Fruit fly (Drosophila melanogaster) whole organism, embryonic: ENCODE data around the gene PolE2.
A peak's percentile ranks its signal among the peaks of the same experiment; 100 is the strongest.

Experiments
- Atf-2 ChIP-seq: fragments of 200-800 bp; sonication (Bioruptor generic); optimal IDR thresholded peaks from 2 replicates; lab custom pipeline; 2016; ENCODE audit warnings: missing biosample characterization, missing genetic modification characterization
- B-H1 ChIP-seq: fragments of 200-800 bp; sonication (Bioruptor generic); IDR thresholded peaks from 3 replicates; pipeline ENCODE4 v1.3.6; 2022; ENCODE audit warnings: missing biosample characterization, missing genetic modification characterization
- BEAF-32 ChIP-seq: fragments of 200-800 bp; sonication (Bioruptor generic); optimal IDR thresholded peaks from 3 replicates; lab custom pipeline; 2017; ENCODE audit warnings: missing biosample characterization, missing genetic modification characterization, mild to moderate bottlenecking, moderate library complexity, missing genetic modification reagents
- Bdp1 ChIP-seq: fragments of 200-800 bp; sonication (Bioruptor generic); optimal IDR thresholded peaks from 3 replicates; lab custom pipeline; 2016; ENCODE audit warnings: missing biosample characterization, missing genetic modification characterization
- CG10979 ChIP-seq: fragments of 200-800 bp; sonication (Bioruptor generic); optimal IDR thresholded peaks from 2 replicates; lab custom pipeline; 2018; ENCODE audit warnings: missing biosample characterization, mild to moderate bottlenecking, missing genetic modification characterization, moderate library complexity
- CG11093 ChIP-seq: fragments of 200-800 bp; sonication (Bioruptor generic); IDR thresholded peaks from 3 replicates; pipeline ENCODE4 v1.3.6; 2022; ENCODE audit warnings: missing biosample characterization, missing genetic modification characterization
- CG12219 ChIP-seq: fragments of 200-800 bp; sonication (Bioruptor generic); optimal IDR thresholded peaks from 3 replicates; lab custom pipeline; 2018; ENCODE audit warnings: missing biosample characterization, mild to moderate bottlenecking, missing genetic modification characterization
- CG13775 ChIP-seq: fragments of 200-800 bp; sonication (Bioruptor generic); optimal IDR thresholded peaks from 3 replicates; lab custom pipeline; 2017; ENCODE audit warnings: missing biosample characterization, mild to moderate bottlenecking, missing genetic modification characterization
- CG14965 ChIP-seq: fragments of 200-800 bp; sonication (Bioruptor generic); optimal IDR thresholded peaks from 2 replicates; lab custom pipeline; 2016; ENCODE audit warnings: missing biosample characterization, missing genetic modification characterization, borderline replicate concordance
- CG17359 ChIP-seq: fragments of 200-800 bp; sonication (Bioruptor generic); optimal IDR thresholded peaks from 3 replicates; lab custom pipeline; 2018; ENCODE audit warnings: missing biosample characterization, mild to moderate bottlenecking, missing genetic modification characterization, moderate library complexity
- CG4424 ChIP-seq: fragments of 200-800 bp; sonication (Bioruptor generic); optimal IDR thresholded peaks from 3 replicates; lab custom pipeline; 2016; ENCODE audit warnings: missing biosample characterization, missing genetic modification characterization
- CG8089 ChIP-seq: fragments of 200-800 bp; sonication (Bioruptor generic); optimal IDR thresholded peaks from 3 replicates; lab custom pipeline; 2016; ENCODE audit warnings: missing biosample characterization, missing genetic modification characterization
- CG8290 ChIP-seq, 3 experiments: fragments of 200-800 bp; sonication (Bioruptor generic); optimal IDR thresholded peaks; 2 replicates each; lab custom pipeline; 2016 to 2019; ENCODE audit warnings: missing biosample characterization in 3 of 3, missing genetic modification characterization in 3 of 3, mild to moderate bottlenecking in 2 of 3, moderate library complexity in 1 of 3
- E2f1 ChIP-seq: fragments of 200-800 bp; sonication (Bioruptor generic); IDR thresholded peaks from 2 replicates; pipeline ENCODE4 v1.3.6; 2022; ENCODE audit warnings: missing biosample characterization, missing genetic modification characterization
- Ets65A ChIP-seq: fragments of 200-800 bp; sonication (Bioruptor generic); peaks from one replicate; lab custom pipeline; 2016; ENCODE audit warnings: missing biosample characterization, missing genetic modification characterization
- Gsc ChIP-seq: fragments of 200-800 bp; sonication (Bioruptor generic); IDR thresholded peaks from 2 replicates; pipeline ENCODE4 v1.3.6; 2022; ENCODE audit warnings: missing biosample characterization, missing genetic modification characterization
- Hand ChIP-seq: fragments of 200-800 bp; sonication (Bioruptor generic); optimal IDR thresholded peaks from 2 replicates; lab custom pipeline; 2017; ENCODE audit warnings: mild to moderate bottlenecking, missing biosample characterization, missing genetic modification reagents, missing genetic modification characterization
- Nf-YC ChIP-seq: fragments of 200-800 bp; optimal IDR thresholded peaks from 3 replicates; lab custom pipeline; 2019; ENCODE audit warnings: missing biosample characterization, mild to moderate bottlenecking, missing genetic modification characterization, moderate library complexity
- PHDP ChIP-seq: fragments of 200-800 bp; sonication (Bioruptor generic); optimal IDR thresholded peaks from 3 replicates; lab custom pipeline; 2018; ENCODE audit warnings: missing biosample characterization, mild to moderate bottlenecking, missing genetic modification characterization, moderate library complexity
- Scr ChIP-seq: fragments of 200-800 bp; sonication (Bioruptor generic); IDR thresholded peaks from 2 replicates; pipeline ENCODE4 v1.3.6; 2022; ENCODE audit warnings: missing biosample characterization, missing genetic modification characterization; ENCODE audit not compliant: partially characterized antibody
- Sin3A ChIP-seq: fragments of >200 bp; optimal IDR thresholded peaks from 2 replicates; lab custom pipeline; 2018
- Sox102F ChIP-seq: fragments of 200-800 bp; sonication (Bioruptor generic); optimal IDR thresholded peaks from 2 replicates; lab custom pipeline; 2018; ENCODE audit warnings: missing biosample characterization, mild to moderate bottlenecking, missing genetic modification characterization, moderate library complexity
- YL-1 ChIP-seq: fragments of 200-800 bp; sonication (Bioruptor generic); optimal IDR thresholded peaks from 3 replicates; lab custom pipeline; 2017; ENCODE audit warnings: missing biosample characterization, mild to moderate bottlenecking, missing genetic modification characterization
- ato ChIP-seq: fragments of 200-800 bp; sonication (Bioruptor generic); IDR thresholded peaks from 2 replicates; pipeline ENCODE4 v1.3.6; 2022; ENCODE audit warnings: missing biosample characterization, missing genetic modification characterization; ENCODE audit not compliant: partially characterized antibody
- az2 ChIP-seq: fragments of 200-800 bp; sonication (Bioruptor generic); optimal IDR thresholded peaks from 3 replicates; lab custom pipeline; 2016; ENCODE audit warnings: missing biosample characterization, missing genetic modification characterization
- bab2 ChIP-seq: fragments of 200-800 bp; sonication (Bioruptor generic); optimal IDR thresholded peaks from 2 replicates; lab custom pipeline; 2016; ENCODE audit warnings: missing biosample characterization, missing genetic modification characterization
- dmrt99B ChIP-seq: fragments of 200-800 bp; sonication (Bioruptor generic); optimal IDR thresholded peaks from 2 replicates; lab custom pipeline; 2018; ENCODE audit warnings: missing biosample characterization, mild to moderate bottlenecking, missing genetic modification characterization, moderate library complexity
- gfzf ChIP-seq: fragments of 200-800 bp; sonication (Bioruptor generic); optimal IDR thresholded peaks from 2 replicates; lab custom pipeline; 2016; ENCODE audit warnings: missing biosample characterization, mild to moderate bottlenecking, missing genetic modification characterization, moderate library complexity
- gt ChIP-seq: fragments of 200-800 bp; sonication (Bioruptor generic); IDR thresholded peaks from 2 replicates; pipeline ENCODE4 v1.3.6; 2022; ENCODE audit warnings: missing biosample characterization, missing genetic modification characterization
- lbe ChIP-seq: fragments of 200-800 bp; sonication (Bioruptor generic); optimal IDR thresholded peaks from 2 replicates; lab custom pipeline; 2016; ENCODE audit warnings: missing biosample characterization, mild to moderate bottlenecking, missing genetic modification characterization
- mld ChIP-seq: fragments of 200-800 bp; sonication (Bioruptor generic); IDR thresholded peaks from 3 replicates; pipeline ENCODE4 v1.3.6; 2022; ENCODE audit warnings: missing biosample characterization, missing genetic modification characterization; ENCODE audit not compliant: partially characterized antibody
- nom ChIP-seq: fragments of 200-800 bp; sonication (Bioruptor generic); optimal IDR thresholded peaks from 2 replicates; lab custom pipeline; 2017; ENCODE audit warnings: missing biosample characterization, missing genetic modification characterization, mild to moderate bottlenecking, moderate library complexity, missing genetic modification reagents
- salm ChIP-seq: fragments of 200-800 bp; sonication (Bioruptor generic); optimal IDR thresholded peaks from 2 replicates; lab custom pipeline; 2018; ENCODE audit warnings: missing biosample characterization, mild to moderate bottlenecking, missing genetic modification characterization
- sens ChIP-seq: fragments of 200-800 bp; sonication (Bioruptor generic); peaks from one replicate; lab custom pipeline; 2016; ENCODE audit warnings: missing biosample characterization, missing genetic modification characterization
- shn ChIP-seq: fragments of 200-800 bp; sonication (Bioruptor generic); optimal IDR thresholded peaks from 3 replicates; lab custom pipeline; 2016; ENCODE audit warnings: missing biosample characterization, missing genetic modification characterization
- stc ChIP-seq: fragments of 200-800 bp; sonication (Bioruptor generic); IDR thresholded peaks from 2 replicates; pipeline ENCODE4 v1.3.6; 2022; ENCODE audit warnings: missing biosample characterization, missing genetic modification characterization
- trh ChIP-seq: fragments of 200-800 bp; sonication (Bioruptor generic); optimal IDR thresholded peaks from 2 replicates; lab custom pipeline; 2016; ENCODE audit warnings: missing biosample characterization, missing genetic modification characterization
- vnd ChIP-seq: fragments of 200-800 bp; sonication (Bioruptor generic); IDR thresholded peaks from 3 replicates; pipeline ENCODE4 v1.3.6; 2022; ENCODE audit warnings: missing biosample characterization, missing genetic modification characterization; ENCODE audit not compliant: partially characterized antibody
- wdn ChIP-seq: fragments of 200-800 bp; sonication (Bioruptor generic); IDR thresholded peaks from 2 replicates; pipeline ENCODE4 v1.3.6; 2022; ENCODE audit warnings: missing biosample characterization, missing genetic modification characterization
- z ChIP-seq: fragments of 200-800 bp; sonication (Bioruptor generic); IDR thresholded peaks from 3 replicates; pipeline ENCODE4 v1.3.6; 2022; ENCODE audit warnings: missing biosample characterization, missing genetic modification characterization

The PolE2 gene

DNA sequence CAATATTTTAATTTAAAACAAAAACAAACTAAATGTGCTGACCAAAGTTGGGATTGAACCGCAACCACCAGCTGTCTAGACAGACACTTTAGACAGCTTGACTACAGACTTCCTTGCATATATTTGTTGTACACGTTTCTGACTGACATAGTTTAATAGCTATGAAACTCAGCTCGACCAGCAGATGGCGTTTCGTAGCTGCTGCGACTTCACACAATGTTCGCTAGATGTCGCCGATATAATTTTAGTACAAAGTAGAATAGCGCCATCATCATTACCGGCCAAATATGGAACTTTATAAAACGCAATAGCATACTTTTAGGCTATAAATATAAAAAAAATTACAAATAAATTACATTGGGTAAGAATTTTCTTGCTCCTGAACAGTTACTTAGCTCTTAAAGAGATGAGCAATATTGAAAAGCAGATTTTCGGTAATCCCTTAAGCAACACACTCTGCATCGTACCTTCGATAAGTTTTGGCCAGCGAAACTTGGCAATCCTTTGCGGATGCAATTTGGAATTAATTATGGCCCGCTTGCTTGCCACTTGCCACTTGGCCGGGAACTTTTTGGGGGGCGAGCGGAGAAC is 27.5 kb downstream of the PolE2 start (continued):
- no peak for TF ChIP-seq shn (GFP tag; lab: Kevin White, UChicago)
- TF ChIP-seq BEAF-32 (GFP tag; lab: Kevin White, UChicago) = no peak
- TF ChIP-seq Sin3A (lab: Kevin White, UChicago) = no peak
- peak; percentile 94 for TF ChIP-seq CG8290 (GFP tag; optimal IDR thresholded peaks at IDR 0.05; lab: Kevin White, UChicago)
- no peak for TF ChIP-seq CG8290 (tag; optimal IDR thresholded peaks at IDR 0.05; lab: Kevin White, UChicago)
- TF ChIP-seq CG4424 (GFP tag; lab: Kevin White, UChicago) = peak; percentile 74
- TF ChIP-seq dmrt99B (tag; lab: Kevin White, UChicago) = peak; percentile 60
- no peak for TF ChIP-seq salm
- peak; percentile 4 for TF ChIP-seq gfzf (GFP tag; lab: Kevin White, UChicago)
- TF ChIP-seq CG14965 (GFP tag; lab: Kevin White, UChicago) = peak; percentile 50
- TF ChIP-seq mld = no peak
- peak; percentile 67 for TF ChIP-seq az2 (GFP tag; lab: Kevin White, UChicago)
- TF ChIP-seq E2f1 (GFP tag; lab: Robert Waterston, UW) = peak; percentile 64
- no peak for TF ChIP-seq Hand (GFP tag; lab: Kevin White, UChicago)
- peak; percentile 64 for TF ChIP-seq CG10979 (tag; lab: Kevin White, UChicago)
- TF ChIP-seq CG17359 = peak; percentile 86
- TF ChIP-seq ato (GFP tag; lab: Robert Waterston, UW) = 0 out of 2 replicates have a peak, but pooled peaks have one; percentile 43
- peak; percentile 23; the same call in 1 of the 2 replicates for TF ChIP-seq Scr (GFP tag; lab: Robert Waterston, UW)
- peak; percentile 24; the same call in 1 of the 3 replicates for TF ChIP-seq B-H1 (GFP tag; lab: Robert Waterston, UW)
- no peak for TF ChIP-seq Gsc (GFP tag; lab: Robert Waterston, UW)
- TF ChIP-seq Sox102F (GFP tag; lab: Kevin White, UChicago) = peak; percentile 61
- TF ChIP-seq YL-1 (GFP tag; lab: Kevin White, UChicago) = no peak
- no peak for TF ChIP-seq trh
- TF ChIP-seq z (GFP tag; lab: Robert Waterston, UW) = no peak
- TF ChIP-seq stc (GFP tag; lab: Robert Waterston, UW) = peak; percentile 56; the same call in 1 of the 2 replicates
- peak; percentile 63 for TF ChIP-seq wdn (GFP tag; lab: Robert Waterston, UW)
- no peak for TF ChIP-seq Atf-2 (GFP tag; lab: Kevin White, UChicago)
- TF ChIP-seq PHDP (tag; lab: Kevin White, UChicago) = no peak
- peak; percentile 37; the same call in 1 of the 3 replicates for TF ChIP-seq CG11093 (GFP tag; lab: Robert Waterston, UW)
- TF ChIP-seq bab2 (GFP tag; lab: Kevin White, UChicago) = peak; percentile 61
- TF ChIP-seq CG12219 (GFP tag; lab: Kevin White, UChicago) = no peak
- peak; percentile 1 for TF ChIP-seq CG13775 (GFP tag; lab: Kevin White, UChicago)
- TF ChIP-seq vnd = no peak
- 0 out of 2 replicates have a peak, but pooled peaks have one; percentile 9 for TF ChIP-seq gt (GFP tag; lab: Robert Waterston, UW)
- TF ChIP-seq Nf-YC (tag; lab: Kevin White, UChicago) = no peak

DNA sequence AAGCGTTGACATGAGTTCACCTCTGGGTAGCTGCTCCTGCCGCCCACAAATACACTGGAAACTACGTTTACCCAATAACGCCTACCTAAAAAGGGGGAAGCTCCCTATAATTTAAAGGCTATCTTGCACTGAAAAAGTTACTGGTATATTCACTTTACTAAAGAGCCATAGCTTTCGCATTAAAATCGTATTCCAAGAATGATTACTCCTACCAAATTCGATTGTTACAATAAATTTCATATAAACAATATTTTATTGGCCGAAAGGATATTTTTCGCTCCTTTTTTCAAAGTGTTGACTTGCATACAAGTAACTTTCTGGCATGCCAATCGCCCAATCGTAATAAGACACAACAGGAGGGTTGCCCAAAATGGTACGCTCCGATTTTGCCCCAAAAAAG is 30.3 kb downstream of the PolE2 start:
- no peak for TF ChIP-seq CG8089 (GFP tag; lab: Kevin White, UChicago)
- TF ChIP-seq lbe (GFP tag; lab: Kevin White, UChicago) = peak; percentile 22

DNA sequence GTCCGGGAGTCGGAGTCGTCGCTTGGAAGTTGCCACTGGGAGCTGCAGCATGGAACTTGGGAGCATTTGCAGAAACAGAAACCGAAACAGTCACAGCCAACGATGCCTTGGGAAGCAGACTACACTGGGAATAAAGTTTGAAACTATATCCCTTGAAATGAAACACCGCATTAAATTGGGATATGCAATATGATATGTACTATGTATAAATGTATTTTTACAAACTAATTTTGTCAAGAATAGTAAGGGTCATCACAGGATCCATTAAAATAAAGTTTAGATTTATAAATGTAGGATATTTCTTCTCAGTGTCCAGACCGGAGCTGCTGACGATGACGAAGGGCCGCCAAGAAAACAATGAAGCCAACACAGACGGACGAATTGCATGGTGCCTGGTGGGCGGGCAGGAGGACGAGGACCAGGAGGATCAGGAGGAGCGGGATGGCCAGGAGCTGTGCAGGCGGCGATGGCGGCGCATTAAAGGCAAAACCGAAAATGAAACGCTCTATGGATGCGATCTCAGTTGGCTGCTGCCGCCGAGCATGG is 33.3 kb downstream of the PolE2 start:
- peak; percentile 21 for TF ChIP-seq sens (GFP tag; lab: Kevin White, UChicago)
- peak; percentile 27 for TF ChIP-seq nom (GFP tag; lab: Kevin White, UChicago)
- TF ChIP-seq Ets65A (GFP tag; lab: Kevin White, UChicago) = peak; percentile 71
- TF ChIP-seq Bdp1 (GFP tag; lab: Kevin White, UChicago) = no peak
- TF ChIP-seq, all 482 proteins: peak for 3
